Fruit fly (Drosophila melanogaster): ENCODE measurements around the gene CG31626.

CG31626 gene

dm6 chr2L:21235463-21235862 is 1.1 kb downstream of the CG31626 start:
- TF ChIP-seq woc (GFP tag; optimal IDR thresholded peaks at IDR 0.05): no peak
- TF ChIP-seq Abd-B (GFP tag; optimal IDR thresholded peaks at IDR 0.05): no peak
- no peak for TF ChIP-seq Mio (GFP tag; optimal IDR thresholded peaks at IDR 0.05)
- TF ChIP-seq Dif (GFP tag; optimal IDR thresholded peaks at IDR 0.05; ENCODE audit: partially characterized antibody): no peak
- no peak for TF ChIP-seq fru (GFP tag; optimal IDR thresholded peaks at IDR 0.05)
- TF ChIP-seq rgr (GFP tag; optimal IDR thresholded peaks at IDR 0.05): no peak
- TF ChIP-seq CG9705 (GFP tag; optimal IDR thresholded peaks at IDR 0.05): no peak
- TF ChIP-seq Hr78 (GFP tag; optimal IDR thresholded peaks at IDR 0.05): no peak
- no peak for TF ChIP-seq foxo (GFP tag; optimal IDR thresholded peaks at IDR 0.05)

- TF ChIP-seq foxo (GFP tag; optimal IDR thresholded peaks at IDR 0.05): no peak
- TF ChIP-seq CG9705 (GFP tag; optimal IDR thresholded peaks at IDR 0.05): no peak
- no peak for TF ChIP-seq Hnf4 (GFP tag; optimal IDR thresholded peaks at IDR 0.05)
- TF ChIP-seq Abd-B (GFP tag; optimal IDR thresholded peaks at IDR 0.05): no peak
- no peak for TF ChIP-seq Vsx2 (GFP tag; optimal IDR thresholded peaks at IDR 0.05; ENCODE audit: partially characterized antibody)
- no peak for TF ChIP-seq Dif (GFP tag; optimal IDR thresholded peaks at IDR 0.05; ENCODE audit: partially characterized antibody)
- TF ChIP-seq CG32264 (GFP tag; optimal IDR thresholded peaks at IDR 0.05): no peak
- no peak for TF ChIP-seq sv (GFP tag; optimal IDR thresholded peaks at IDR 0.05)
- TF ChIP-seq Sp1 (GFP tag; optimal IDR thresholded peaks at IDR 0.05): no peak
- no peak for TF ChIP-seq h (GFP tag; optimal IDR thresholded peaks at IDR 0.05)
- no peak for TF ChIP-seq Myc (optimal IDR thresholded peaks at IDR 0.05)
- no peak for TF ChIP-seq Hr78 (GFP tag; optimal IDR thresholded peaks at IDR 0.05)
- no peak for TF ChIP-seq Rel (GFP tag; optimal IDR thresholded peaks at IDR 0.05)
- TF ChIP-seq Rel (tag; optimal IDR thresholded peaks at IDR 0.05): no peak
- no peak for TF ChIP-seq jim (GFP tag; optimal IDR thresholded peaks at IDR 0.05)
- TF ChIP-seq Mio (GFP tag; optimal IDR thresholded peaks at IDR 0.05): no peak
- TF ChIP-seq br (GFP tag; optimal IDR thresholded peaks at IDR 0.05): no peak
- no peak for TF ChIP-seq brk (GFP tag; optimal IDR thresholded peaks at IDR 0.05)
- no peak for TF ChIP-seq pan (optimal IDR thresholded peaks at IDR 0.05)
Measured at dm6 chr2L:21234388-21234984, 2.0 kb downstream of the CG31626 start.

dm6 chr2L:21233430-21233829 is 3.1 kb downstream of the CG31626 start:
- no peak for TF ChIP-seq sv (GFP tag; optimal IDR thresholded peaks at IDR 0.05)
- TF ChIP-seq Vsx2 (GFP tag; optimal IDR thresholded peaks at IDR 0.05; ENCODE audit: partially characterized antibody): no peak
- no peak for TF ChIP-seq Jra (GFP tag; optimal IDR thresholded peaks at IDR 0.05)
- no peak for TF ChIP-seq sage (GFP tag; optimal IDR thresholded peaks at IDR 0.05)
- TF ChIP-seq h (GFP tag; optimal IDR thresholded peaks at IDR 0.05): no peak
- no peak for TF ChIP-seq CG32264 (GFP tag; optimal IDR thresholded peaks at IDR 0.05)
- no peak for TF ChIP-seq ey (GFP tag; optimal IDR thresholded peaks at IDR 0.05)
- TF ChIP-seq dmrt93B (GFP tag; optimal IDR thresholded peaks at IDR 0.05): no peak
- no peak for TF ChIP-seq Dfd (GFP tag; optimal IDR thresholded peaks at IDR 0.05)
- no peak for TF ChIP-seq Abd-B (GFP tag; optimal IDR thresholded peaks at IDR 0.05)
- no peak for TF ChIP-seq tai (GFP tag; optimal IDR thresholded peaks at IDR 0.05)
- no peak for TF ChIP-seq dl (GFP tag; optimal IDR thresholded peaks at IDR 0.05; ENCODE audit: insufficient read depth in 1 of 2, partially characterized antibody in 2 of 2)
- TF ChIP-seq psq (GFP tag; optimal IDR thresholded peaks at IDR 0.05): no peak
- no peak for TF ChIP-seq Mio (GFP tag; optimal IDR thresholded peaks at IDR 0.05)
- no peak for TF ChIP-seq N (GFP tag; optimal IDR thresholded peaks at IDR 0.05)

dm6 chr2L:21221778-21222177 is 14.8 kb downstream of the CG31626 start:
- TF ChIP-seq dl (GFP tag; optimal IDR thresholded peaks at IDR 0.05; ENCODE audit: insufficient read depth in 1 of 2, partially characterized antibody in 2 of 2): peak in 1 of 2 experiments; percentile 81
- TF ChIP-seq Dif (GFP tag; optimal IDR thresholded peaks at IDR 0.05; ENCODE audit: partially characterized antibody): peak; percentile 82
- no peak for TF ChIP-seq CrebA (GFP tag; optimal IDR thresholded peaks at IDR 0.05; ENCODE audit: borderline replicate concordance)

dm6 chr2L:21221114-21221578 is 15.4 kb downstream of the CG31626 start, which contains the start of gene CG8677:
CG8677 (plus strand) TSS chr2L:21221312.
- TF ChIP-seq sv (GFP tag; optimal IDR thresholded peaks at IDR 0.05) (no peak), Rel (GFP tag; optimal IDR thresholded peaks at IDR 0.05) (no peak), Rel (tag; optimal IDR thresholded peaks at IDR 0.05) (peak; percentile 72), Abd-B (GFP tag; optimal IDR thresholded peaks at IDR 0.05) (no peak), ey (GFP tag; optimal IDR thresholded peaks at IDR 0.05) (no peak), Hr83 (GFP tag; optimal IDR thresholded peaks at IDR 0.05; ENCODE audit: poor library complexity, severe bottlenecking) (no peak), OdsH (GFP tag; optimal IDR thresholded peaks at IDR 0.05) (no peak), Mio (GFP tag; optimal IDR thresholded peaks at IDR 0.05) (no peak)

Measured in whole organism, wandering third instar larva.